Fruit fly (Drosophila melanogaster) whole organism, prepupa: Measurements from ENCODE around the gene CG33252.
A peak's percentile ranks its signal among the peaks of the same experiment; 100 is the strongest.

ENCODE experiments used
- Blimp-1 ChIP-seq: fragments of 200-800 bp; sonication (Bioruptor generic); optimal IDR thresholded peaks from 3 replicates; lab custom pipeline; 2017; ENCODE audit warnings: missing biosample characterization, missing genetic modification characterization, mild to moderate bottlenecking, moderate library complexity, missing genetic modification reagents
- CG10631 ChIP-seq: fragments of 200-800 bp; sonication (Bioruptor generic); optimal IDR thresholded peaks from 2 replicates; lab custom pipeline; 2016; ENCODE audit warnings: missing biosample characterization, missing genetic modification characterization
- CG11762 ChIP-seq: fragments of 200-800 bp; sonication (Bioruptor generic); optimal IDR thresholded peaks from 3 replicates; lab custom pipeline; 2016; ENCODE audit warnings: missing biosample characterization, missing genetic modification characterization; ENCODE audit not compliant: insufficient read depth
- CG15336 ChIP-seq: fragments of 200-800 bp; sonication (Bioruptor generic); IDR thresholded peaks from 2 replicates; pipeline ENCODE4 v1.3.6; 2022; ENCODE audit warnings: missing biosample characterization, missing genetic modification characterization
- CG1621 ChIP-seq: fragments of 200-800 bp; sonication (Bioruptor generic); optimal IDR thresholded peaks from 3 replicates; lab custom pipeline; 2018; ENCODE audit warnings: missing biosample characterization, mild to moderate bottlenecking, missing genetic modification characterization
- CG16779 ChIP-seq: fragments of 200-800 bp; sonication (Bioruptor generic); optimal IDR thresholded peaks from 3 replicates; lab custom pipeline; 2017; ENCODE audit warnings: missing biosample characterization, mild to moderate bottlenecking, missing genetic modification characterization
- CG3032 ChIP-seq: fragments of 200-800 bp; optimal IDR thresholded peaks from 2 replicates; lab custom pipeline; 2019; ENCODE audit warnings: missing biosample characterization, mild to moderate bottlenecking, missing genetic modification characterization, moderate library complexity
- CG32006 ChIP-seq: fragments of 200-800 bp; sonication (Bioruptor generic); optimal IDR thresholded peaks from 3 replicates; lab custom pipeline; 2017; ENCODE audit warnings: missing biosample characterization, mild to moderate bottlenecking, missing genetic modification characterization
- CG3919 ChIP-seq: fragments of 200-800 bp; sonication (Bioruptor generic); optimal IDR thresholded peaks from 3 replicates; lab custom pipeline; 2016; ENCODE audit warnings: missing biosample characterization, missing genetic modification characterization
- CG4318 ChIP-seq: fragments of 200-800 bp; sonication (Bioruptor generic); optimal IDR thresholded peaks from 3 replicates; lab custom pipeline; 2017; ENCODE audit warnings: missing biosample characterization, mild to moderate bottlenecking, missing genetic modification characterization
- CG6276 ChIP-seq: fragments of 200-800 bp; sonication (Bioruptor generic); optimal IDR thresholded peaks from 2 replicates; lab custom pipeline; 2017; ENCODE audit warnings: missing biosample characterization, mild to moderate bottlenecking, missing genetic modification characterization
- CG6792 ChIP-seq: fragments of 200-800 bp; sonication (Bioruptor generic); optimal IDR thresholded peaks from 3 replicates; lab custom pipeline; 2016; ENCODE audit warnings: missing biosample characterization, missing genetic modification characterization
- CG6808 ChIP-seq: fragments of 200-800 bp; sonication (Bioruptor generic); optimal IDR thresholded peaks from 3 replicates; lab custom pipeline; 2017; ENCODE audit warnings: missing biosample characterization, missing genetic modification characterization, mild to moderate bottlenecking, moderate library complexity, missing genetic modification reagents
- CG6854 ChIP-seq: fragments of 200-800 bp; sonication (Bioruptor generic); optimal IDR thresholded peaks from 2 replicates; lab custom pipeline; 2017; ENCODE audit warnings: missing biosample characterization, mild to moderate bottlenecking, missing genetic modification characterization
- CG8119 ChIP-seq: fragments of 200-800 bp; sonication (Bioruptor generic); IDR thresholded peaks from 3 replicates; pipeline ENCODE4 v1.3.6; 2022; ENCODE audit warnings: missing biosample characterization, missing genetic modification characterization
- CG8632 ChIP-seq: fragments of 200-800 bp; sonication (Bioruptor generic); optimal IDR thresholded peaks from 3 replicates; lab custom pipeline; 2016; ENCODE audit warnings: missing biosample characterization, missing genetic modification characterization
- Eip75B ChIP-seq: fragments of 200-800 bp; sonication (Bioruptor generic); optimal IDR thresholded peaks from 3 replicates; lab custom pipeline; 2016; ENCODE audit warnings: missing biosample characterization, missing genetic modification characterization
- Eip78C ChIP-seq: fragments of 200-800 bp; sonication (Bioruptor generic); peaks from one replicate; lab custom pipeline; 2016; ENCODE audit warnings: missing biosample characterization, missing genetic modification characterization
- Eip93F ChIP-seq: fragments of 200-800 bp; sonication (Bioruptor generic); optimal IDR thresholded peaks from 2 replicates; lab custom pipeline; 2016; ENCODE audit warnings: missing biosample characterization, mild to moderate bottlenecking, missing genetic modification characterization
- Ets21C ChIP-seq: fragments of 200-800 bp; sonication (Bioruptor generic); optimal IDR thresholded peaks from 3 replicates; lab custom pipeline; 2016; ENCODE audit warnings: missing biosample characterization, missing genetic modification characterization
- Ets96B ChIP-seq: fragments of 200-800 bp; optimal IDR thresholded peaks from 2 replicates; lab custom pipeline; 2019; ENCODE audit warnings: missing biosample characterization, mild to moderate bottlenecking, missing genetic modification characterization, moderate library complexity
- Hr38 ChIP-seq: sonication (Bioruptor generic); optimal IDR thresholded peaks from 2 replicates; lab custom pipeline; 2016; ENCODE audit warnings: missing biosample characterization, missing genetic modification characterization
- Hr39 ChIP-seq: fragments of 200-800 bp; sonication (Bioruptor generic); optimal IDR thresholded peaks from 2 replicates; lab custom pipeline; 2016; ENCODE audit warnings: missing biosample characterization, missing genetic modification characterization
- Hr4 ChIP-seq: fragments of 200-800 bp; sonication (Bioruptor generic); optimal IDR thresholded peaks from 3 replicates; lab custom pipeline; 2016; ENCODE audit warnings: missing biosample characterization, missing genetic modification characterization
- Lpt ChIP-seq: fragments of 200-800 bp; sonication (Bioruptor generic); optimal IDR thresholded peaks from 3 replicates; lab custom pipeline; 2016; ENCODE audit warnings: missing biosample characterization, missing genetic modification characterization
- Met ChIP-seq: fragments of 200-800 bp; sonication (Bioruptor generic); optimal IDR thresholded peaks from 3 replicates; lab custom pipeline; 2016; ENCODE audit warnings: missing biosample characterization, missing genetic modification characterization
- OdsH ChIP-seq: fragments of 200-800 bp; sonication (Bioruptor generic); optimal IDR thresholded peaks from 3 replicates; lab custom pipeline; 2016; ENCODE audit warnings: missing biosample characterization, missing genetic modification characterization
- Smox ChIP-seq: fragments of 200-800 bp; sonication (Bioruptor generic); optimal IDR thresholded peaks from 3 replicates; lab custom pipeline; 2016; ENCODE audit warnings: missing biosample characterization, missing genetic modification characterization
- Sox102F ChIP-seq: fragments of 200-800 bp; sonication (Bioruptor generic); optimal IDR thresholded peaks from 2 replicates; lab custom pipeline; 2016; ENCODE audit warnings: missing biosample characterization, mild to moderate bottlenecking, missing genetic modification characterization
- Sox14 ChIP-seq: fragments of 200-800 bp; sonication (Bioruptor generic); optimal IDR thresholded peaks from 3 replicates; lab custom pipeline; 2016; ENCODE audit warnings: missing biosample characterization, missing genetic modification characterization
- Sox15 ChIP-seq: fragments of 200-800 bp; sonication (Bioruptor generic); optimal IDR thresholded peaks from 3 replicates; lab custom pipeline; 2016; ENCODE audit warnings: missing biosample characterization, missing genetic modification characterization
- achi ChIP-seq: fragments of 200-800 bp; sonication (Bioruptor generic); optimal IDR thresholded peaks from 3 replicates; lab custom pipeline; 2016; ENCODE audit warnings: missing biosample characterization, missing genetic modification characterization
- cyc ChIP-seq: fragments of 200-800 bp; sonication (Bioruptor generic); optimal IDR thresholded peaks from 3 replicates; lab custom pipeline; 2016; ENCODE audit warnings: missing biosample characterization, missing genetic modification characterization
- dac ChIP-seq: fragments of 200-800 bp; sonication (Bioruptor generic); optimal IDR thresholded peaks from 2 replicates; lab custom pipeline; 2017; ENCODE audit warnings: missing biosample characterization, mild to moderate bottlenecking, missing genetic modification characterization
- dsx ChIP-seq: fragments of 200-800 bp; optimal IDR thresholded peaks from 3 replicates; lab custom pipeline; 2019; ENCODE audit warnings: missing biosample characterization, mild to moderate bottlenecking, missing genetic modification characterization, moderate library complexity; ENCODE audit not compliant: poor library complexity, severe bottlenecking
- eg ChIP-seq: fragments of 200-800 bp; sonication (Bioruptor generic); IDR thresholded peaks from 3 replicates; pipeline ENCODE4 v1.3.6; 2022; ENCODE audit warnings: missing biosample characterization, missing genetic modification characterization
- fd85E ChIP-seq: fragments of 200-800 bp; sonication (Bioruptor generic); optimal IDR thresholded peaks from 3 replicates; lab custom pipeline; 2016; ENCODE audit warnings: missing biosample characterization, missing genetic modification characterization
- lz ChIP-seq: fragments of 200-800 bp; sonication (Bioruptor generic); optimal IDR thresholded peaks from 3 replicates; lab custom pipeline; 2016; ENCODE audit warnings: missing biosample characterization, missing genetic modification characterization
- net ChIP-seq: fragments of 200-800 bp; sonication (Bioruptor generic); optimal IDR thresholded peaks from 3 replicates; lab custom pipeline; 2016; ENCODE audit warnings: missing biosample characterization, missing genetic modification characterization
- pdm3 ChIP-seq: fragments of 200-800 bp; sonication (Bioruptor generic); optimal IDR thresholded peaks from 3 replicates; lab custom pipeline; 2016; ENCODE audit warnings: missing biosample characterization, missing genetic modification characterization
- salr ChIP-seq, 2 experiments: fragments of 200-800 bp; sonication (Bioruptor generic); optimal IDR thresholded peaks; 3 replicates each; lab custom pipeline; 2016 to 2018; ENCODE audit warnings: missing biosample characterization in 2 of 2, missing genetic modification characterization in 2 of 2, mild to moderate bottlenecking in 1 of 2
- ss ChIP-seq, 2 experiments: fragments of 200-800 bp; sonication (Bioruptor generic); optimal IDR thresholded peaks; 2 replicates in 1 of 2; 3 replicates in 1 of 2; lab custom pipeline; 2017 to 2018; ENCODE audit warnings: mild to moderate bottlenecking in 2 of 2, missing biosample characterization in 2 of 2, missing genetic modification characterization in 2 of 2, moderate library complexity in 1 of 2
- svp ChIP-seq: fragments of 200-800 bp; sonication (Bioruptor generic); peaks from one replicate; lab custom pipeline; 2016; ENCODE audit warnings: missing biosample characterization, missing genetic modification characterization
- topi ChIP-seq: fragments of 200-800 bp; sonication (Bioruptor generic); optimal IDR thresholded peaks from 3 replicates; lab custom pipeline; 2016; ENCODE audit warnings: missing biosample characterization, missing genetic modification characterization

CG33252 gene

DNA sequence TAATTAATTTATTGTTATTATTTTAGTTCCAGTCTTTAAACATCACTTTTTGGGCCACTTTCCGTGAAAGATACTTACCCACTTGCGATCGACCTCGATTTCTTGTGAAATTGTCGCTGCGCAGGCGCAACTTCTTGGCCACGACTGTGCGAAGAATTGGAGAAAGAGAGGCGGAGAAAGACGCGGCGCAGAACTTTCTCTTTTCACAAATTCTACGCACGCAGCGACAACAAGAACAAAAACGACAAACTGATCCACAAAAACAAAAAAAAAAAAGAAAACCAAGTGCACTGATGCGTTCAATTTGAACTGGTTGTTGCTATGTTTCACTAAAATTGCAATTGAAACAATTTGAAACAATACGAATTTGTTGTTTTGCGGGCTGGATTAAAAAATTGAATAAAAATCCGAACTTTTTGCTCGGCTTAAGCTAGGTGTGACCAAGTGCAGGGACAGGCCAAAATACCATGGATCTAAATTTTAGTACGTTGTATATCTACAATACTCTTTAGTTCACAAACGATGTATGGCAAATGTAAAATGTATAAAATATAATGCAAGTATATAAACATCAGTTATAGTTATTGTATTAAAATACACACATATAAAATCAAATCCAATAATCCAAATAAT, 43.6 kb upstream of the CG33252 start, which contains the start of gene wus:
Gene wus, minus strand, starts transcription at position 448 of the 633 bp plus-strand sequence.
- no peak for TF ChIP-seq dac (GFP tag; lab: Kevin White, UChicago)
- TF ChIP-seq CG3032 (tag; lab: Kevin White, UChicago), result no peak
- peak; percentile 32 for TF ChIP-seq Eip78C (GFP tag; lab: Kevin White, UChicago)
- no peak for TF ChIP-seq Eip75B
- TF ChIP-seq CG16779 (tag; lab: Kevin White, UChicago), result no peak
- TF ChIP-seq topi, result peak; percentile 16
- peak; percentile 17 for TF ChIP-seq Sox102F (GFP tag; lab: Kevin White, UChicago)
- peak; percentile 98 for TF ChIP-seq Blimp-1 (GFP tag; lab: Kevin White, UChicago)
- TF ChIP-seq lz (GFP tag; lab: Kevin White, UChicago), result no peak
- peak; percentile 61 for TF ChIP-seq CG6854 (GFP tag; lab: Kevin White, UChicago)
- TF ChIP-seq CG6276 (GFP tag; lab: Kevin White, UChicago), result peak; percentile 4
- TF ChIP-seq Met (GFP tag; lab: Kevin White, UChicago), result peak; percentile 12
- TF ChIP-seq, all 60 proteins: peak for 7

DNA sequence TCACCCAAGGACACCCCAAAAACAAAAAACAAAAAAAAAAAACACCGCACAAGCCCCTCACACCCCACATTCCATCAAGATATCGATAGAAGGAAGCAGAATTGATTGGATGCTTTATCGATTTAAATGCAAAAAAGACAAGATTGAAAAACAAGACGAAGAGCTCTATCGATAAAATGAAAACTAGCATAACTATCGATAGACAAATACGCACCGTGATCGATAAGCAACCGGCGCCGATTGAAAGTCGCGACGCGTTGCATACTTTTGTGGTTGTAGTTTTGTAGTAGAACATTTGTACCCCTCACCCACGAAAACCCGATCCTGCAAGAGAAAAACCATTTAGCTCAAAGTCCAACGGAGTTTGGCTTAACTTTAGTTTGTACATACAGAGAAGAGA, 39.7 kb upstream of the CG33252 start:
- no peak for TF ChIP-seq CG6792 (GFP tag; lab: Kevin White, UChicago)
- TF ChIP-seq salr (GFP tag; optimal IDR thresholded peaks at IDR 0.05; lab: Kevin White, UChicago), result no peak
- TF ChIP-seq CG3919 (GFP tag; lab: Kevin White, UChicago), result no peak
- TF ChIP-seq CG11762 (GFP tag; lab: Kevin White, UChicago), result no peak
- TF ChIP-seq, all 60 proteins: peak for 0

DNA sequence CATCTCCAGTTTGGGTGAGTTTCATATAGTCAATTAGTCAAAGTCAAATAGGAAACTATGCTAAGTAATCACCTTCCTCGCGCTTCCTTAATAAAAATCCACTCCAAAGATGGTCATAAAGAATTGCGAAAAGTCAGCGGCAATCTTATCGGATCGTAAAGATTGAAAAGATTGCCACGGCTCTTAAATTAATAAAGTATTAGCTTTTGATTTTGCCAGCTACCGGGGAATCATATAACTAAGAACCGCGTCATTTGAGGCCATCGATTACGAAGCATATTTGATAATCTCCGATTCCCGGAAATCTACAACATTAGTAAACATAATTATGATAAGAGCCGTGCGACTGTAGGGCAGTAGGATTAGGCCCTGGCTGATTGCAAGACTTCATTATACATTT, 37.4 kb upstream of the CG33252 start:
- TF ChIP-seq Sox15 (no peak), CG15336 (no peak), CG8119 (GFP tag; lab: Robert Waterston, UW) (no peak), CG6276 (GFP tag; lab: Kevin White, UChicago) (no peak), net (no peak), topi (no peak), CG8632 (GFP tag; lab: Kevin White, UChicago) (no peak), CG3032 (tag; lab: Kevin White, UChicago) (no peak), Sox14 (no peak), dac (GFP tag; lab: Kevin White, UChicago) (no peak), cyc (no peak)

DNA sequence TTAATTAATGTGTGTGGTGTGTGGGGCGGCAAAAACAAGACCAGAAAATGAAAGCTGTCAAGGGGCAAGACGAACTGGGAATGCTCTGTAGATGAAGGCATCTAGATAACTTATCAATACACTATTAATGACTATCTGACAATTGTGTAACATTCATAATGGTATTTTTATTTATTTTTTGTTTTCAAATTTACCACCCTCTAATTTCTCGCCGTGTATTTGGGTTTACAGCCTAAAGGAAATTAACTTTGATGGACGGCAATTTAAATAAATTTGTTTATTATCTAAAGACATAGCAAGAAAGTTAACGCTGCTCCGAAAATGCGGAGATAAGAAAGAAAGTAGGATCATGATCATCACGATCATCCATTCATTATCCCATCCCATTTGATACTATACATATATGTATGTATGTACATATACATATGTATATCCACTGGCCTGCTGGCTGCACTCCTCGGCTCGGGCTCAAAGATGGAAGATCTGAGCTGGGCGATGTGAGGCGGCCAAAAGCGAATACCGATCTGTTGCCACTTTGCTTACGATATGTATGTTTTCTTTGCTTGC, 35.9 kb upstream of the CG33252 start:
- TF ChIP-seq CG3032 (tag; lab: Kevin White, UChicago) (peak; percentile 31), CG32006 (GFP tag; lab: Kevin White, UChicago) (peak; percentile 66), Hr4 (GFP tag; lab: Kevin White, UChicago) (peak; percentile 15), CG4318 (peak; percentile 37), Met (GFP tag; lab: Kevin White, UChicago) (peak; percentile 52), fd85E (GFP tag; lab: Kevin White, UChicago) (no peak), eg (GFP tag; lab: Robert Waterston, UW) (peak; percentile 39; the same call in 1 of the 3 replicates), Smox (peak; percentile 27), achi (GFP tag; lab: Kevin White, UChicago) (peak; percentile 3), CG10631 (GFP tag; lab: Kevin White, UChicago) (peak; percentile 4), dsx (GFP tag; lab: Kevin White, UChicago) (peak; percentile 5), ss (GFP tag; optimal IDR thresholded peaks at IDR 0.05; lab: Kevin White, UChicago) (no peak), CG6808 (GFP tag; lab: Kevin White, UChicago) (no peak), CG1621 (tag; lab: Kevin White, UChicago) (no peak), CG6854 (GFP tag; lab: Kevin White, UChicago) (no peak), net (no peak), Sox14 (no peak), Lpt (no peak), Eip93F (no peak), Hr38 (no peak), svp (GFP tag; lab: Kevin White, UChicago) (no peak), Hr39 (GFP tag; lab: Kevin White, UChicago) (peak; percentile 27), topi (peak; percentile 47), Ets21C (peak; percentile 20), Eip78C (GFP tag; lab: Kevin White, UChicago) (peak; percentile 66), OdsH (GFP tag; lab: Kevin White, UChicago) (peak; percentile 34), pdm3 (GFP tag; lab: Kevin White, UChicago) (peak; percentile 29), CG15336 (peak; percentile 44; the same call in 1 of the 2 replicates), Ets96B (tag; lab: Kevin White, UChicago) (no peak)
